Worm (Caenorhabditis elegans) whole organism, L4 larva: ENCODE measurements around the gene C52B9.19.

Experiments
- aha-1 ChIP-seq: fragments of 150-350 bp; peaks from one replicate; lab custom pipeline; 2014; ENCODE audit warnings: missing biosample characterization, missing genetic modification characterization
- arid-1 ChIP-seq: fragments of 200-800 bp; sonication (Bioruptor generic); conservative IDR thresholded peaks from 2 replicates; pipeline ENCODE4 v1.3.6; 2022; ENCODE audit warnings: missing genetic modification reagents, missing genetic modification characterization, missing compliant biosample characterization
- ceh-20 ChIP-seq: fragments of 200-800 bp; sonication (Bioruptor generic); IDR thresholded peaks from 2 replicates; pipeline ENCODE4 v1.3.6; 2022; ENCODE audit warnings: missing genetic modification reagents, missing genetic modification characterization, missing compliant biosample characterization
- ceh-28 ChIP-seq: fragments of 150-350 bp; optimal IDR thresholded peaks from 2 replicates; lab custom pipeline; 2014; ENCODE audit warnings: missing biosample characterization, missing genetic modification reagents, missing genetic modification characterization
- jun-1 ChIP-seq: fragments of 150-350 bp; optimal IDR thresholded peaks from 2 replicates; lab custom pipeline; 2014; ENCODE audit warnings: missing biosample characterization, missing genetic modification reagents, missing genetic modification characterization
- lin-15B ChIP-seq: fragments of 150-350 bp; sonication (generic microtip); optimal IDR thresholded peaks from 3 replicates; lab custom pipeline; 2014; ENCODE audit warnings: missing biosample characterization, missing genetic modification characterization
- lin-38 ChIP-seq: fragments of 200-800 bp; sonication (Bioruptor generic); IDR thresholded peaks from 2 replicates; pipeline ENCODE4 v1.3.6; 2022; ENCODE audit warnings: missing genetic modification reagents, missing genetic modification characterization, missing compliant biosample characterization
- nhr-6 ChIP-seq: fragments of 150-350 bp; optimal IDR thresholded peaks from 2 replicates; lab custom pipeline; 2014; ENCODE audit warnings: missing biosample characterization, missing genetic modification characterization
- nhr-76 ChIP-seq: fragments of 150-350 bp; optimal IDR thresholded peaks from 2 replicates; lab custom pipeline; 2014; ENCODE audit warnings: missing biosample characterization, missing genetic modification characterization
- nhr-77 ChIP-seq: fragments of 150-350 bp; optimal IDR thresholded peaks from 2 replicates; lab custom pipeline; 2014; ENCODE audit warnings: missing biosample characterization, missing genetic modification characterization
- zag-1 ChIP-seq: fragments of 150-350 bp; optimal IDR thresholded peaks from 2 replicates; lab custom pipeline; 2014; ENCODE audit warnings: missing biosample characterization, missing genetic modification characterization

DNA sequence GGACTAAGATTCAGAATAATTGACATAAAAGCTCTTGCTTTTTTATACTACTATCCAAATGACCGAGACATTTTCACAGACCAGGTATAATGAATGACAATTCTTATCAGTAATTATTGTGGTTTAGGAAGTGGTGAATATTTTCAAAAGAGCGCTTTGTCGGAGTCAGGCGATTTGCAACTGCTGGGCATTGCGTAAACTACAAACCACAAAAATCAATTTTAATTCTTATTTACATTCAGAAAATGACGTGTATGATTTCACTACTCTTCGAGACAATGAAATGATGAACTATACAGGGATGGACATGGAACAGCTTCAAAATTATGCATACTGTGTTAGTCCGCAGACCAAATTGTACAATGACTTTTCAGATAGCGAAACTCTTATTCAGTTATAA lies 2.1 kb downstream of the C52B9.19 start:
- TF ChIP-seq lin-15B (tag; lab: Kevin White, UChicago) (no peak), ceh-28 (tag; lab: Kevin White, UChicago) (no peak), arid-1 (GFP tag; lab: Robert Waterston, UW) (no peak), aha-1 (tag; lab: Kevin White, UChicago) (no peak), nhr-6 (tag; lab: Kevin White, UChicago) (no peak), nhr-77 (peak; percentile 16), jun-1 (tag; lab: Kevin White, UChicago) (no peak), lin-38 (GFP tag; lab: Robert Waterston, UW) (no peak), zag-1 (no peak), nhr-76 (tag; lab: Kevin White, UChicago) (no peak), ceh-20 (GFP tag; lab: Robert Waterston, UW) (no peak)
